Fruit fly (Drosophila melanogaster): ENCODE results near the gene CG42590.
A peak's percentile ranks its signal among the peaks of the same experiment; 100 is the strongest.

Gene CG42590

dm6 chr3L:8091650-8092068, 22.6 kb upstream of the CG42590 start, which contains the start of gene CG7565 (continued):
- TF ChIP-seq dmrt11E (tag; optimal IDR thresholded peaks at IDR 0.05): no peak
- peak; percentile 42 for TF ChIP-seq Ets65A (GFP tag)
- TF ChIP-seq CG10431 (GFP tag; optimal IDR thresholded peaks at IDR 0.05): no peak
- TF ChIP-seq chinmo (GFP tag; IDR thresholded peaks at IDR 0.05; ENCODE audit: partially characterized antibody): no peak
- TF ChIP-seq CG4707 (GFP tag; optimal IDR thresholded peaks at IDR 0.05): no peak
- no peak for TF ChIP-seq ac (GFP tag; optimal IDR thresholded peaks at IDR 0.05)
- no peak for TF ChIP-seq CG5245 (GFP tag; optimal IDR thresholded peaks at IDR 0.05)
- no peak for TF ChIP-seq ap (GFP tag; IDR thresholded peaks at IDR 0.05)
- TF ChIP-seq CG12071 (GFP tag; optimal IDR thresholded peaks at IDR 0.05): peak; percentile 56
- peak; percentile 49 for TF ChIP-seq nau (GFP tag; optimal IDR thresholded peaks at IDR 0.05)
- no peak for TF ChIP-seq h (optimal IDR thresholded peaks at IDR 0.05)
- TF ChIP-seq CG7839 (tag; optimal IDR thresholded peaks at IDR 0.05): no peak
- TF ChIP-seq cato (GFP tag; optimal IDR thresholded peaks at IDR 0.05; ENCODE audit: borderline replicate concordance): no peak
- TF ChIP-seq CG6689 (GFP tag; IDR thresholded peaks at IDR 0.05): no peak
- TF ChIP-seq CG9797 (GFP tag; optimal IDR thresholded peaks at IDR 0.05): no peak
- no peak for TF ChIP-seq sim (GFP tag; IDR thresholded peaks at IDR 0.05)
- TF ChIP-seq Dll (GFP tag; IDR thresholded peaks at IDR 0.05; ENCODE audit: partially characterized antibody): peak; percentile 53; the same call in 1 of the 4 replicates
- peak; percentile 93 for TF ChIP-seq CG10267 (tag; optimal IDR thresholded peaks at IDR 0.05)
- TF ChIP-seq CG15696 (tag; optimal IDR thresholded peaks at IDR 0.05): no peak
- TF ChIP-seq CG10979 (tag; optimal IDR thresholded peaks at IDR 0.05): no peak
- TF ChIP-seq CG16813 (GFP tag; IDR thresholded peaks at IDR 0.05; ENCODE audit: partially characterized antibody): 0 out of 3 replicates have a peak, but pooled peaks have one; percentile 13
- TF ChIP-seq CG2199 (GFP tag; IDR thresholded peaks at IDR 0.05): no peak
- no peak; the same call in 2 of the 3 replicates for TF ChIP-seq ken (GFP tag; IDR thresholded peaks at IDR 0.05)
- peak; percentile 45; the same call in 1 of the 3 replicates for TF ChIP-seq Dbx (GFP tag; IDR thresholded peaks at IDR 0.05)
- peak; percentile 59 for TF ChIP-seq Meics (GFP tag; optimal IDR thresholded peaks at IDR 0.05)
- TF ChIP-seq tio (GFP tag; optimal IDR thresholded peaks at IDR 0.05): no peak
- TF ChIP-seq Hsf (GFP tag; optimal IDR thresholded peaks at IDR 0.05): peak; percentile 44
- peak; percentile 71; the same call in 1 of the 2 replicates for TF ChIP-seq sna (GFP tag; IDR thresholded peaks at IDR 0.05; ENCODE audit: partially characterized antibody)
- no peak for TF ChIP-seq CG5953 (GFP tag; IDR thresholded peaks at IDR 0.05)
- peak; percentile 66 for TF ChIP-seq CG3163 (GFP tag; optimal IDR thresholded peaks at IDR 0.05)
- TF ChIP-seq fru (optimal IDR thresholded peaks at IDR 0.05): no peak
- no peak for TF ChIP-seq kay (GFP tag; optimal IDR thresholded peaks at IDR 0.05)
- no peak for TF ChIP-seq mld (GFP tag; IDR thresholded peaks at IDR 0.05; ENCODE audit: partially characterized antibody)
- TF ChIP-seq CG17186 (GFP tag; optimal IDR thresholded peaks at IDR 0.05): peak; percentile 77
- TF ChIP-seq bab2 (GFP tag; optimal IDR thresholded peaks at IDR 0.05): peak; percentile 21
- no peak for TF ChIP-seq CG43689 (GFP tag; IDR thresholded peaks at IDR 0.05)
- TF ChIP-seq pb (GFP tag; optimal IDR thresholded peaks at IDR 0.05): no peak
- peak; percentile 60 for TF ChIP-seq bigmax (GFP tag; optimal IDR thresholded peaks at IDR 0.05)
- TF ChIP-seq CG14667 (GFP tag; IDR thresholded peaks at IDR 0.05): no peak
- peak; percentile 88 for TF ChIP-seq CG15514 (GFP tag; optimal IDR thresholded peaks at IDR 0.05)
- TF ChIP-seq CG4424 (GFP tag; optimal IDR thresholded peaks at IDR 0.05): peak; percentile 17
- peak; percentile 75 for TF ChIP-seq abd-A (tag; optimal IDR thresholded peaks at IDR 0.05)
- peak; percentile 43 for TF ChIP-seq ash1 (GFP tag; optimal IDR thresholded peaks at IDR 0.05)
- peak; percentile 19 for TF ChIP-seq CG3995 (GFP tag; optimal IDR thresholded peaks at IDR 0.05)
- TF ChIP-seq bcd (GFP tag; optimal IDR thresholded peaks at IDR 0.05): no peak
- TF ChIP-seq pho (GFP tag; optimal IDR thresholded peaks at IDR 0.05): peak; percentile 65
- no peak for TF ChIP-seq Taf1 (GFP tag; IDR thresholded peaks at IDR 0.05)
- TF ChIP-seq odd (GFP tag; optimal IDR thresholded peaks at IDR 0.05): peak; percentile 52
- TF ChIP-seq Xrp1 (GFP tag; IDR thresholded peaks at IDR 0.05): peak; percentile 62
- TF ChIP-seq CG10543 (GFP tag; optimal IDR thresholded peaks at IDR 0.05): peak; percentile 32
- peak; percentile 19; the same call in 1 of the 2 replicates for TF ChIP-seq tna (GFP tag; IDR thresholded peaks at IDR 0.05; ENCODE audit: partially characterized antibody)

Measured in whole organism, embryonic.